Fruit fly (Drosophila melanogaster) whole organism, prepupa: ENCODE data around the gene hob.

Experiments
- Blimp-1 ChIP-seq: fragments of 200-800 bp; sonication (Bioruptor generic); optimal IDR thresholded peaks from 3 replicates; lab custom pipeline; 2017; ENCODE audit warnings: missing biosample characterization, missing genetic modification characterization, mild to moderate bottlenecking, moderate library complexity, missing genetic modification reagents
- CG10631 ChIP-seq: fragments of 200-800 bp; sonication (Bioruptor generic); optimal IDR thresholded peaks from 2 replicates; lab custom pipeline; 2016; ENCODE audit warnings: missing biosample characterization, missing genetic modification characterization
- CG10669 ChIP-seq: fragments of 200-800 bp; sonication (Bioruptor generic); optimal IDR thresholded peaks from 3 replicates; lab custom pipeline; 2018; ENCODE audit warnings: missing biosample characterization, mild to moderate bottlenecking, missing genetic modification characterization, moderate library complexity
- CG11294 ChIP-seq: fragments of 200-800 bp; sonication (Bioruptor generic); IDR thresholded peaks from 2 replicates; pipeline ENCODE4 v1.3.6; 2022; ENCODE audit warnings: missing biosample characterization, missing genetic modification characterization
- CG11762 ChIP-seq: fragments of 200-800 bp; sonication (Bioruptor generic); optimal IDR thresholded peaks from 3 replicates; lab custom pipeline; 2016; ENCODE audit warnings: missing biosample characterization, missing genetic modification characterization; ENCODE audit not compliant: insufficient read depth
- CG11902 ChIP-seq: fragments of 200-800 bp; sonication (Bioruptor generic); optimal IDR thresholded peaks from 3 replicates; lab custom pipeline; 2016; ENCODE audit warnings: missing biosample characterization, missing genetic modification characterization
- CG15336 ChIP-seq: fragments of 200-800 bp; sonication (Bioruptor generic); IDR thresholded peaks from 2 replicates; pipeline ENCODE4 v1.3.6; 2022; ENCODE audit warnings: missing biosample characterization, missing genetic modification characterization
- CG16779 ChIP-seq: fragments of 200-800 bp; sonication (Bioruptor generic); optimal IDR thresholded peaks from 3 replicates; lab custom pipeline; 2017; ENCODE audit warnings: missing biosample characterization, mild to moderate bottlenecking, missing genetic modification characterization
- CG3032 ChIP-seq: fragments of 200-800 bp; optimal IDR thresholded peaks from 2 replicates; lab custom pipeline; 2019; ENCODE audit warnings: missing biosample characterization, mild to moderate bottlenecking, missing genetic modification characterization, moderate library complexity
- CG31627 ChIP-seq: fragments of 200-800 bp; sonication (Bioruptor generic); optimal IDR thresholded peaks from 3 replicates; lab custom pipeline; 2016; ENCODE audit warnings: missing biosample characterization, missing genetic modification characterization
- CG34406 ChIP-seq: fragments of 200-800 bp; sonication (Bioruptor generic); optimal IDR thresholded peaks from 3 replicates; lab custom pipeline; 2016; ENCODE audit warnings: missing biosample characterization, missing genetic modification characterization
- CG3919 ChIP-seq: fragments of 200-800 bp; sonication (Bioruptor generic); optimal IDR thresholded peaks from 3 replicates; lab custom pipeline; 2016; ENCODE audit warnings: missing biosample characterization, missing genetic modification characterization
- CG4318 ChIP-seq: fragments of 200-800 bp; sonication (Bioruptor generic); optimal IDR thresholded peaks from 3 replicates; lab custom pipeline; 2017; ENCODE audit warnings: missing biosample characterization, mild to moderate bottlenecking, missing genetic modification characterization
- CG6163 ChIP-seq: fragments of 200-800 bp; sonication (Bioruptor generic); IDR thresholded peaks from 3 replicates; pipeline ENCODE4 v1.3.6; 2022; ENCODE audit warnings: missing biosample characterization, missing genetic modification characterization
- CG6276 ChIP-seq: fragments of 200-800 bp; sonication (Bioruptor generic); optimal IDR thresholded peaks from 2 replicates; lab custom pipeline; 2017; ENCODE audit warnings: missing biosample characterization, mild to moderate bottlenecking, missing genetic modification characterization
- CG6792 ChIP-seq: fragments of 200-800 bp; sonication (Bioruptor generic); optimal IDR thresholded peaks from 3 replicates; lab custom pipeline; 2016; ENCODE audit warnings: missing biosample characterization, missing genetic modification characterization
- CG7368 ChIP-seq: fragments of 200-800 bp; sonication (Bioruptor generic); optimal IDR thresholded peaks from 3 replicates; lab custom pipeline; 2016; ENCODE audit warnings: missing biosample characterization, missing genetic modification characterization
- CG8119 ChIP-seq: fragments of 200-800 bp; sonication (Bioruptor generic); IDR thresholded peaks from 3 replicates; pipeline ENCODE4 v1.3.6; 2022; ENCODE audit warnings: missing biosample characterization, missing genetic modification characterization
- CG8632 ChIP-seq: fragments of 200-800 bp; sonication (Bioruptor generic); optimal IDR thresholded peaks from 3 replicates; lab custom pipeline; 2016; ENCODE audit warnings: missing biosample characterization, missing genetic modification characterization
- CG9139 ChIP-seq: fragments of 200-800 bp; sonication (Bioruptor generic); optimal IDR thresholded peaks from 3 replicates; lab custom pipeline; 2017; ENCODE audit warnings: missing biosample characterization, mild to moderate bottlenecking, missing genetic modification characterization
- Eip78C ChIP-seq: fragments of 200-800 bp; sonication (Bioruptor generic); peaks from one replicate; lab custom pipeline; 2016; ENCODE audit warnings: missing biosample characterization, missing genetic modification characterization
- Eip93F ChIP-seq: fragments of 200-800 bp; sonication (Bioruptor generic); optimal IDR thresholded peaks from 2 replicates; lab custom pipeline; 2016; ENCODE audit warnings: missing biosample characterization, mild to moderate bottlenecking, missing genetic modification characterization
- Ets21C ChIP-seq: fragments of 200-800 bp; sonication (Bioruptor generic); optimal IDR thresholded peaks from 3 replicates; lab custom pipeline; 2016; ENCODE audit warnings: missing biosample characterization, missing genetic modification characterization
- Ets96B ChIP-seq: fragments of 200-800 bp; optimal IDR thresholded peaks from 2 replicates; lab custom pipeline; 2019; ENCODE audit warnings: missing biosample characterization, mild to moderate bottlenecking, missing genetic modification characterization, moderate library complexity
- Hr38 ChIP-seq: sonication (Bioruptor generic); optimal IDR thresholded peaks from 2 replicates; lab custom pipeline; 2016; ENCODE audit warnings: missing biosample characterization, missing genetic modification characterization
- Hr39 ChIP-seq: fragments of 200-800 bp; sonication (Bioruptor generic); optimal IDR thresholded peaks from 2 replicates; lab custom pipeline; 2016; ENCODE audit warnings: missing biosample characterization, missing genetic modification characterization
- Lpt ChIP-seq: fragments of 200-800 bp; sonication (Bioruptor generic); optimal IDR thresholded peaks from 3 replicates; lab custom pipeline; 2016; ENCODE audit warnings: missing biosample characterization, missing genetic modification characterization
- Smox ChIP-seq: fragments of 200-800 bp; sonication (Bioruptor generic); optimal IDR thresholded peaks from 3 replicates; lab custom pipeline; 2016; ENCODE audit warnings: missing biosample characterization, missing genetic modification characterization
- Sox102F ChIP-seq: fragments of 200-800 bp; sonication (Bioruptor generic); optimal IDR thresholded peaks from 2 replicates; lab custom pipeline; 2016; ENCODE audit warnings: missing biosample characterization, mild to moderate bottlenecking, missing genetic modification characterization
- Sox15 ChIP-seq: fragments of 200-800 bp; sonication (Bioruptor generic); optimal IDR thresholded peaks from 3 replicates; lab custom pipeline; 2016; ENCODE audit warnings: missing biosample characterization, missing genetic modification characterization
- achi ChIP-seq: fragments of 200-800 bp; sonication (Bioruptor generic); optimal IDR thresholded peaks from 3 replicates; lab custom pipeline; 2016; ENCODE audit warnings: missing biosample characterization, missing genetic modification characterization
- acj6 ChIP-seq: fragments of 200-800 bp; sonication (Bioruptor generic); optimal IDR thresholded peaks from 3 replicates; lab custom pipeline; 2016; ENCODE audit warnings: missing biosample characterization, missing genetic modification characterization
- cyc ChIP-seq: fragments of 200-800 bp; sonication (Bioruptor generic); optimal IDR thresholded peaks from 3 replicates; lab custom pipeline; 2016; ENCODE audit warnings: missing biosample characterization, missing genetic modification characterization
- dac ChIP-seq: fragments of 200-800 bp; sonication (Bioruptor generic); optimal IDR thresholded peaks from 2 replicates; lab custom pipeline; 2017; ENCODE audit warnings: missing biosample characterization, mild to moderate bottlenecking, missing genetic modification characterization
- dsx ChIP-seq: fragments of 200-800 bp; optimal IDR thresholded peaks from 3 replicates; lab custom pipeline; 2019; ENCODE audit warnings: missing biosample characterization, mild to moderate bottlenecking, missing genetic modification characterization, moderate library complexity; ENCODE audit not compliant: poor library complexity, severe bottlenecking
- eg ChIP-seq: fragments of 200-800 bp; sonication (Bioruptor generic); IDR thresholded peaks from 3 replicates; pipeline ENCODE4 v1.3.6; 2022; ENCODE audit warnings: missing biosample characterization, missing genetic modification characterization
- esn ChIP-seq: fragments of 200-800 bp; sonication (Bioruptor generic); optimal IDR thresholded peaks from 2 replicates; lab custom pipeline; 2016; ENCODE audit warnings: missing biosample characterization, mild to moderate bottlenecking, missing genetic modification characterization, moderate library complexity
- fd59A ChIP-seq: fragments of 200-800 bp; sonication (Bioruptor generic); optimal IDR thresholded peaks from 2 replicates; lab custom pipeline; 2017; ENCODE audit warnings: missing biosample characterization, mild to moderate bottlenecking, missing genetic modification characterization, missing genetic modification reagents
- fd85E ChIP-seq: fragments of 200-800 bp; sonication (Bioruptor generic); optimal IDR thresholded peaks from 3 replicates; lab custom pipeline; 2016; ENCODE audit warnings: missing biosample characterization, missing genetic modification characterization
- fkh ChIP-seq: fragments of 200-800 bp; sonication (Bioruptor generic); optimal IDR thresholded peaks from 3 replicates; lab custom pipeline; 2017; ENCODE audit warnings: missing biosample characterization, mild to moderate bottlenecking, missing genetic modification characterization, moderate library complexity
- lz ChIP-seq: fragments of 200-800 bp; sonication (Bioruptor generic); optimal IDR thresholded peaks from 3 replicates; lab custom pipeline; 2016; ENCODE audit warnings: missing biosample characterization, missing genetic modification characterization
- net ChIP-seq: fragments of 200-800 bp; sonication (Bioruptor generic); optimal IDR thresholded peaks from 3 replicates; lab custom pipeline; 2016; ENCODE audit warnings: missing biosample characterization, missing genetic modification characterization
- pdm3 ChIP-seq: fragments of 200-800 bp; sonication (Bioruptor generic); optimal IDR thresholded peaks from 3 replicates; lab custom pipeline; 2016; ENCODE audit warnings: missing biosample characterization, missing genetic modification characterization
- salr ChIP-seq, 2 experiments: fragments of 200-800 bp; sonication (Bioruptor generic); optimal IDR thresholded peaks; 3 replicates each; lab custom pipeline; 2016 to 2018; ENCODE audit warnings: missing biosample characterization in 2 of 2, missing genetic modification characterization in 2 of 2, mild to moderate bottlenecking in 1 of 2
- spab ChIP-seq: fragments of 200-800 bp; sonication (Bioruptor generic); optimal IDR thresholded peaks from 2 replicates; lab custom pipeline; 2017; ENCODE audit warnings: missing biosample characterization, mild to moderate bottlenecking, missing genetic modification characterization, missing genetic modification reagents
- ss ChIP-seq, 2 experiments: fragments of 200-800 bp; sonication (Bioruptor generic); optimal IDR thresholded peaks; 2 replicates in 1 of 2; 3 replicates in 1 of 2; lab custom pipeline; 2017 to 2018; ENCODE audit warnings: mild to moderate bottlenecking in 2 of 2, missing biosample characterization in 2 of 2, missing genetic modification characterization in 2 of 2, moderate library complexity in 1 of 2
- svp ChIP-seq: fragments of 200-800 bp; sonication (Bioruptor generic); peaks from one replicate; lab custom pipeline; 2016; ENCODE audit warnings: missing biosample characterization, missing genetic modification characterization
- topi ChIP-seq: fragments of 200-800 bp; sonication (Bioruptor generic); optimal IDR thresholded peaks from 3 replicates; lab custom pipeline; 2016; ENCODE audit warnings: missing biosample characterization, missing genetic modification characterization

hob gene

DNA sequence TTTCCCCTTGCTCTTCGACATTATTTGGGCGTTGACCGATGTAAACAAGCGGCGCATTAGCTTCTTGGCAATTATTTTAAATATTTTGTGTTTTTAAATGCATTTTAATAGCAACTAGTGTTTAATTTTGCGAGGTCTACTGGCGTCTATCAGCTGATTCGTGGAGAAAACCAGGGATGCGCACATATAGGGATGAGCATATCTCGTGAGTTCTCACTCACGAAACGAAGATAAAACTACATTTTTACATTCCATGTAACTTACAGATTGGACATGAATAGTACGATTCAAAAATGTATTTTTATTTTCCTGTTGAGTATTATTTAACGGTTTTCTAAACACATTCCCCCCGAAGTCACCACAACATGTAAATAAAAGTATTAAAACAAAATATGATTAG is 21.3 kb downstream of the hob start, which contains the start of gene CG14966 (continued):
- TF ChIP-seq CG9139 (GFP tag; lab: Kevin White, UChicago) (no peak), Eip78C (GFP tag; lab: Kevin White, UChicago) (peak; percentile 56), CG8119 (GFP tag; lab: Robert Waterston, UW) (no peak), CG6276 (GFP tag; lab: Kevin White, UChicago) (no peak), CG10669 (no peak), CG3919 (no peak), ss (GFP tag; optimal IDR thresholded peaks at IDR 0.05; lab: Kevin White, UChicago) (peak in 1 of 2 experiments; percentile 23), Smox (GFP tag; lab: Kevin White, UChicago) (peak; percentile 31), Sox15 (GFP tag; lab: Kevin White, UChicago) (no peak), lz (GFP tag; lab: Kevin White, UChicago) (peak; percentile 38), CG11762 (GFP tag; lab: Kevin White, UChicago) (no peak), dac (GFP tag; lab: Kevin White, UChicago) (no peak), Hr39 (GFP tag; lab: Kevin White, UChicago) (peak; percentile 20), eg (no peak), dsx (GFP tag; lab: Kevin White, UChicago) (peak; percentile 9), fd59A (no peak), Eip93F (GFP tag; lab: Kevin White, UChicago) (no peak), Lpt (no peak), CG7368 (GFP tag; lab: Kevin White, UChicago) (no peak), Blimp-1 (GFP tag; lab: Kevin White, UChicago) (no peak)

DNA sequence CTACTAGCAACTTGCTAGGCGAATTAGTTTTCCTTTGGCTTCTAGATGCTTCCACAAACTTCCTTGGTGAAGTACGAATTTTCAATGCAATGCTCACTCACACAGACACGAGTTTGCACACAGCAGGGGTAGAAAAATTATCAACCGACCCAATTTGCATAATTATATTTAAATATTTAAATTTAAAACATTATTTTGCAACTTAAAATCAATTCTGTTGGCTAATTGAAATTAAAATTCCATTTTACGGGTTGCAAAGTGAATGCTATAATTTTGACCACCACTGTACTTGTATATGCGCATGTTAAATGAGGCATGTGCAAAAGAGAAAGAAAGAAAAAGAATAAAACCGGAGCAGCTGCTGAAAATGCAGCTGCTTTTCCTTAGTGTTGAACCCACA is 24.7 kb downstream of the hob start:
- TF ChIP-seq eg (peak; percentile 99), Ets21C (GFP tag; lab: Kevin White, UChicago) (peak; percentile 82), CG3032 (tag; lab: Kevin White, UChicago) (peak; percentile 91), CG31627 (peak; percentile 90), Ets96B (tag; lab: Kevin White, UChicago) (peak; percentile 95), CG34406 (GFP tag; lab: Kevin White, UChicago) (peak; percentile 98), Lpt (peak; percentile 96), Eip78C (GFP tag; lab: Kevin White, UChicago) (peak; percentile 98), CG6163 (GFP tag; lab: Robert Waterston, UW) (peak; percentile 99), lz (GFP tag; lab: Kevin White, UChicago) (peak; percentile 92), CG9139 (GFP tag; lab: Kevin White, UChicago) (peak; percentile 85), cyc (GFP tag; lab: Kevin White, UChicago) (peak; percentile 95), fkh (GFP tag; lab: Kevin White, UChicago) (peak; percentile 15), svp (GFP tag; lab: Kevin White, UChicago) (peak; percentile 97), Eip93F (GFP tag; lab: Kevin White, UChicago) (peak; percentile 93), CG7368 (GFP tag; lab: Kevin White, UChicago) (peak; percentile 97), dsx (GFP tag; lab: Kevin White, UChicago) (peak; percentile 93), Hr38 (no peak), ss (GFP tag; optimal IDR thresholded peaks at IDR 0.05; lab: Kevin White, UChicago) (peak; percentile 69 to 83), CG6792 (peak; percentile 95), CG11294 (GFP tag; lab: Robert Waterston, UW) (peak; percentile 94), CG6276 (GFP tag; lab: Kevin White, UChicago) (peak; percentile 98), topi (GFP tag; lab: Kevin White, UChicago) (peak; percentile 96), esn (GFP tag; lab: Kevin White, UChicago) (peak; percentile 98), achi (GFP tag; lab: Kevin White, UChicago) (peak; percentile 98), CG8632 (peak; percentile 97), Smox (GFP tag; lab: Kevin White, UChicago) (peak; percentile 93), Blimp-1 (GFP tag; lab: Kevin White, UChicago) (peak; percentile 85), CG4318 (GFP tag; lab: Kevin White, UChicago) (peak; percentile 94), CG15336 (GFP tag; lab: Robert Waterston, UW) (peak; percentile 99), salr (GFP tag; optimal IDR thresholded peaks at IDR 0.05; lab: Kevin White, UChicago) (peak; percentile 89 to 97), dac (GFP tag; lab: Kevin White, UChicago) (peak; percentile 95), pdm3 (GFP tag; lab: Kevin White, UChicago) (peak; percentile 97), spab (peak; percentile 86), CG10631 (GFP tag; lab: Kevin White, UChicago) (peak; percentile 98), Sox102F (GFP tag; lab: Kevin White, UChicago) (peak; percentile 97), CG11902 (GFP tag; lab: Kevin White, UChicago) (peak; percentile 93), net (peak; percentile 98), CG16779 (tag; lab: Kevin White, UChicago) (peak; percentile 93), fd85E (GFP tag; lab: Kevin White, UChicago) (peak; percentile 93), Sox15 (GFP tag; lab: Kevin White, UChicago) (peak; percentile 88), acj6 (peak; percentile 97)
